Fruit fly (Drosophila melanogaster): Measurements from ENCODE around the gene Ts.

- TF ChIP-seq CG17806 (tag; optimal IDR thresholded peaks at IDR 0.05) (peak; percentile 39), CG10348 (GFP tag; IDR thresholded peaks at IDR 0.05) (no peak), fd96Ca (GFP tag; IDR thresholded peaks at IDR 0.05) (peak; percentile 71), EcR (GFP tag; optimal IDR thresholded peaks at IDR 0.05) (no peak), CG15710 (tag; optimal IDR thresholded peaks at IDR 0.05) (peak; percentile 45), D1 (tag; optimal IDR thresholded peaks at IDR 0.05) (no peak), CG4496 (GFP tag; IDR thresholded peaks at IDR 0.05) (peak; percentile 62), CG8159 (tag; optimal IDR thresholded peaks at IDR 0.05) (peak; percentile 86), Snoo (tag; optimal IDR thresholded peaks at IDR 0.05) (peak; percentile 11), rn (GFP tag; IDR thresholded peaks at IDR 0.05) (no peak), gl (tag; optimal IDR thresholded peaks at IDR 0.05) (no peak), Pif1B (GFP tag; optimal IDR thresholded peaks at IDR 0.05) (peak; percentile 65)
These were observed 24.9 kb downstream of the Ts start for dm6 chr2L:2944509-2944908.
